Worm (Caenorhabditis elegans) whole organism, young adult: ENCODE results near the gene nspc-12.

Experiments
- B0035.1 ChIP-seq: sonication (generic microtip); optimal IDR thresholded peaks from 2 replicates; lab custom pipeline; 2016; ENCODE audit warnings: missing genetic modification characterization, mild to moderate bottlenecking, missing compliant biosample characterization, missing genotype, missing genetic modification reagents
- B0261.1 ChIP-seq: sonication (generic microtip); optimal IDR thresholded peaks from 2 replicates; lab custom pipeline; 2016; ENCODE audit warnings: mild to moderate bottlenecking, missing genetic modification characterization, moderate library complexity, missing compliant biosample characterization
- B0336.3 ChIP-seq: fragments of 200-800 bp; sonication (Bioruptor generic); IDR thresholded peaks from 2 replicates; pipeline ENCODE4 v1.3.6; 2022; ENCODE audit warnings: missing genetic modification characterization, missing compliant biosample characterization
- D2030.7 ChIP-seq: fragments of 200-800 bp; sonication (Bioruptor generic); IDR thresholded peaks from 2 replicates; pipeline ENCODE4 v1.3.6; 2022; ENCODE audit warnings: missing genetic modification reagents, missing genetic modification characterization, missing compliant biosample characterization
- F22D6.2 ChIP-seq: sonication (generic microtip); optimal IDR thresholded peaks from 2 replicates; lab custom pipeline; 2016; ENCODE audit warnings: mild to moderate bottlenecking, missing genetic modification characterization, missing compliant biosample characterization
- F33H1.4 ChIP-seq: fragments of 200-800 bp; sonication (Bioruptor generic); IDR thresholded peaks from 2 replicates; pipeline ENCODE4 v1.3.6; 2022; ENCODE audit warnings: missing genetic modification reagents, missing genetic modification characterization, missing compliant biosample characterization
- F37B4.10 ChIP-seq: fragments of 200-800 bp; sonication (Bioruptor generic); IDR thresholded peaks from 2 replicates; pipeline ENCODE4 v1.3.6; 2022; ENCODE audit warnings: missing genetic modification characterization, missing compliant biosample characterization
- F49E8.2 ChIP-seq: sonication (generic microtip); optimal IDR thresholded peaks from 3 replicates; lab custom pipeline; 2017; ENCODE audit warnings: missing genetic modification characterization, mild to moderate bottlenecking, missing compliant biosample characterization, antibody characterized with exemption, moderate library complexity; ENCODE audit not compliant: insufficient read depth
- F57A8.1 ChIP-seq: fragments of 200-800 bp; sonication (Bioruptor generic); optimal IDR thresholded peaks from 2 replicates; lab custom pipeline; 2018; ENCODE audit warnings: mild to moderate bottlenecking, missing genetic modification characterization, moderate library complexity, missing compliant biosample characterization
- K11D2.4 ChIP-seq: fragments of 200-800 bp; sonication (Bioruptor generic); IDR thresholded peaks from 2 replicates; pipeline ENCODE4 v1.3.6; 2022; ENCODE audit warnings: missing genetic modification reagents, missing genetic modification characterization, missing compliant biosample characterization
- T26A5.8 ChIP-seq: sonication (generic microtip); optimal IDR thresholded peaks from 2 replicates; lab custom pipeline; 2016; ENCODE audit warnings: missing genetic modification characterization, missing compliant biosample characterization
- Y79H2A.3 ChIP-seq: fragments of 200-800 bp; sonication (Bioruptor generic); conservative IDR thresholded peaks from 2 replicates; pipeline ENCODE4 v1.3.6; 2022; ENCODE audit warnings: missing genetic modification reagents, missing genetic modification characterization, missing compliant biosample characterization
- ama-1 ChIP-seq, 3 experiments: fragments of 150-350 bp in 1 of 3; sonication (generic microtip) in 2 of 3; optimal IDR thresholded peaks; 2 replicates each; lab custom pipeline; 2014 to 2018; ENCODE audit warnings: missing biosample characterization in 2 of 3, missing genetic modification characterization in 2 of 3, missing genetic modification reagents in 2 of 3
- aptf-2 ChIP-seq: fragments of 200-800 bp; sonication (Bioruptor generic); conservative IDR thresholded peaks from 2 replicates; pipeline ENCODE4 v1.3.6; 2022; ENCODE audit warnings: missing genetic modification reagents, missing genetic modification characterization, missing compliant biosample characterization
- athp-1 ChIP-seq: sonication (generic microtip); optimal IDR thresholded peaks from 2 replicates; lab custom pipeline; 2017; ENCODE audit warnings: mild to moderate bottlenecking, missing genetic modification characterization, missing compliant biosample characterization
- attf-3 ChIP-seq: fragments of 200-800 bp; sonication (Bioruptor generic); conservative IDR thresholded peaks from 2 replicates; pipeline ENCODE4 v1.3.6; 2022; ENCODE audit warnings: missing genetic modification reagents, missing genetic modification characterization, missing compliant biosample characterization
- attf-5 ChIP-seq: fragments of 200-800 bp; sonication (Bioruptor generic); optimal IDR thresholded peaks from 2 replicates; lab custom pipeline; 2018; ENCODE audit warnings: mild to moderate bottlenecking, missing genetic modification characterization, missing compliant biosample characterization
- bed-1 ChIP-seq: fragments of 200-800 bp; sonication (Bioruptor generic); IDR thresholded peaks from 2 replicates; pipeline ENCODE4 v1.3.6; 2022; ENCODE audit warnings: missing genetic modification reagents, missing genetic modification characterization, missing compliant biosample characterization
- cebp-2 ChIP-seq: fragments of 200-800 bp; sonication (Bioruptor generic); IDR thresholded peaks from 2 replicates; pipeline ENCODE4 v1.3.6; 2022; ENCODE audit warnings: missing genetic modification characterization, missing compliant biosample characterization
- ceh-100 ChIP-seq: fragments of 200-800 bp; sonication (Bioruptor generic); IDR thresholded peaks from 2 replicates; pipeline ENCODE4 v1.3.6; 2022; ENCODE audit warnings: missing genetic modification reagents, missing genetic modification characterization, missing compliant biosample characterization
- ceh-40 ChIP-seq: fragments of 200-800 bp; sonication (Bioruptor generic); IDR thresholded peaks from 2 replicates; pipeline ENCODE4 v1.3.6; 2022; ENCODE audit warnings: missing genetic modification characterization, missing compliant biosample characterization
- ceh-79 ChIP-seq: sonication (generic microtip); optimal IDR thresholded peaks from 2 replicates; lab custom pipeline; 2017; ENCODE audit warnings: mild to moderate bottlenecking, missing genetic modification characterization, missing compliant biosample characterization
- ceh-91 ChIP-seq: fragments of 200-800 bp; sonication (Bioruptor generic); IDR thresholded peaks from 2 replicates; pipeline ENCODE4 v1.3.6; 2022; ENCODE audit warnings: missing genetic modification reagents, missing genetic modification characterization, missing compliant biosample characterization
- chd-7 ChIP-seq: sonication (generic microtip); optimal IDR thresholded peaks from 2 replicates; lab custom pipeline; 2016; ENCODE audit warnings: mild to moderate bottlenecking, missing genetic modification characterization, moderate library complexity, missing compliant biosample characterization
- egrh-3 ChIP-seq: fragments of 200-800 bp; sonication (Bioruptor generic); IDR thresholded peaks from 2 replicates; pipeline ENCODE4 v1.3.6; 2022; ENCODE audit warnings: missing genetic modification reagents, missing genetic modification characterization, missing compliant biosample characterization
- ekl-4 ChIP-seq: fragments of 200-800 bp; sonication (Bioruptor generic); IDR thresholded peaks from 2 replicates; pipeline ENCODE4 v1.3.6; 2022; ENCODE audit warnings: missing genetic modification reagents, missing genetic modification characterization, missing compliant biosample characterization
- fkh-3 ChIP-seq: sonication (generic microtip); optimal IDR thresholded peaks from 2 replicates; lab custom pipeline; 2016; ENCODE audit warnings: mild to moderate bottlenecking, missing genetic modification characterization, missing compliant biosample characterization
- gei-17 ChIP-seq: fragments of 200-800 bp; sonication (Bioruptor generic); optimal IDR thresholded peaks from 2 replicates; lab custom pipeline; 2018; ENCODE audit warnings: mild to moderate bottlenecking, missing genetic modification characterization, missing compliant biosample characterization
- him-1 ChIP-seq: sonication (generic microtip); optimal IDR thresholded peaks from 2 replicates; lab custom pipeline; 2016; ENCODE audit warnings: missing genotype, missing genetic modification reagents, missing genetic modification characterization, missing compliant biosample characterization
- hmg-20 ChIP-seq: fragments of 200-800 bp; sonication (Bioruptor generic); IDR thresholded peaks from 2 replicates; pipeline ENCODE4 v1.3.6; 2022; ENCODE audit warnings: missing genetic modification reagents, missing genetic modification characterization, missing compliant biosample characterization
- hrde-1 ChIP-seq: sonication (generic microtip); optimal IDR thresholded peaks from 2 replicates; lab custom pipeline; 2016; ENCODE audit warnings: missing genetic modification characterization, mild to moderate bottlenecking, missing compliant biosample characterization, moderate library complexity, missing genotype, missing genetic modification reagents, borderline replicate concordance
- lag-1 ChIP-seq: fragments of 200-800 bp; sonication (Bioruptor generic); IDR thresholded peaks from 2 replicates; pipeline ENCODE4 v1.3.6; 2022; ENCODE audit warnings: missing genetic modification reagents, missing genetic modification characterization, missing compliant biosample characterization
- lin-35 ChIP-seq, 3 experiments: fragments of 150-350 bp in 2 of 3; sonication (generic microtip) in 1 of 3; optimal IDR thresholded peaks; 2 replicates each; lab custom pipeline; 2014 to 2018; ENCODE audit warnings: missing biosample characterization in 3 of 3, missing genetic modification characterization in 3 of 3, missing genetic modification reagents in 3 of 3
- madf-10 ChIP-seq: sonication (generic microtip); optimal IDR thresholded peaks from 2 replicates; lab custom pipeline; 2016; ENCODE audit warnings: mild to moderate bottlenecking, missing genetic modification characterization, missing compliant biosample characterization
- mxl-1 ChIP-seq: sonication (generic microtip); optimal IDR thresholded peaks from 2 replicates; lab custom pipeline; 2016; ENCODE audit warnings: missing genetic modification characterization, missing compliant biosample characterization
- nhr-120 ChIP-seq: fragments of 200-800 bp; sonication (Bioruptor generic); IDR thresholded peaks from 2 replicates; pipeline ENCODE4 v1.3.6; 2022; ENCODE audit warnings: missing genetic modification characterization, missing compliant biosample characterization
- nhr-179 ChIP-seq: sonication (generic microtip); optimal IDR thresholded peaks from 2 replicates; lab custom pipeline; 2016; ENCODE audit warnings: mild to moderate bottlenecking, missing genetic modification characterization, missing compliant biosample characterization
- nhr-80 ChIP-seq: sonication (generic microtip); optimal IDR thresholded peaks from 2 replicates; lab custom pipeline; 2016; ENCODE audit warnings: missing genetic modification characterization, missing compliant biosample characterization
- pbrm-1 ChIP-seq: fragments of 200-800 bp; sonication (Bioruptor generic); IDR thresholded peaks from 2 replicates; pipeline ENCODE4 v1.3.6; 2022; ENCODE audit warnings: missing genetic modification reagents, missing genetic modification characterization, missing compliant biosample characterization
- rpc-1 ChIP-seq, 2 experiments: fragments of 150-350 bp in 1 of 2; sonication (generic microtip) in 1 of 2; optimal IDR thresholded peaks; 2 replicates each; lab custom pipeline; 2014 to 2018; ENCODE audit warnings: missing biosample characterization in 1 of 2, missing genetic modification characterization in 1 of 2, missing genetic modification reagents in 1 of 2, missing genotype in 1 of 2
- snpc-4 ChIP-seq, 5 experiments: fragments of 150-350 bp in 1 of 5; sonication (generic microtip) in 4 of 5; optimal IDR thresholded peaks; 2 replicates each; lab custom pipeline; 2014 to 2018; ENCODE audit warnings: missing genetic modification characterization in 5 of 5, missing biosample characterization in 3 of 5, antibody characterized with exemption in 2 of 5, mild to moderate bottlenecking in 2 of 5, missing compliant biosample characterization in 2 of 5, missing genotype in 2 of 5, moderate library complexity in 2 of 5, missing genetic modification reagents in 1 of 5
- somi-1 ChIP-seq: fragments of 200-800 bp; sonication (Bioruptor generic); optimal IDR thresholded peaks from 2 replicates; lab custom pipeline; 2018; ENCODE audit warnings: mild to moderate bottlenecking, missing genetic modification characterization, missing compliant biosample characterization
- unc-130 ChIP-seq: sonication (generic microtip); optimal IDR thresholded peaks from 2 replicates; lab custom pipeline; 2016; ENCODE audit warnings: missing genetic modification reagents, missing genetic modification characterization, missing compliant biosample characterization
- unc-62 ChIP-seq: fragments of 150-350 bp; optimal IDR thresholded peaks from 2 replicates; lab custom pipeline; 2014; ENCODE audit warnings: missing biosample characterization, missing genetic modification reagents, missing genetic modification characterization
- ztf-18 ChIP-seq: sonication (generic microtip); optimal IDR thresholded peaks from 2 replicates; lab custom pipeline; 2016; ENCODE audit warnings: missing genotype, mild to moderate bottlenecking, missing genetic modification characterization, missing compliant biosample characterization
- ztf-3 ChIP-seq: fragments of 200-800 bp; sonication (Bioruptor generic); optimal IDR thresholded peaks from 2 replicates; lab custom pipeline; 2018; ENCODE audit warnings: mild to moderate bottlenecking, missing genetic modification characterization, missing compliant biosample characterization
- ztf-6 ChIP-seq: fragments of 200-800 bp; sonication (Bioruptor generic); IDR thresholded peaks from 2 replicates; pipeline ENCODE4 v1.3.6; 2022; ENCODE audit warnings: missing genetic modification reagents, missing genetic modification characterization, missing compliant biosample characterization

Gene nspc-12

DNA sequence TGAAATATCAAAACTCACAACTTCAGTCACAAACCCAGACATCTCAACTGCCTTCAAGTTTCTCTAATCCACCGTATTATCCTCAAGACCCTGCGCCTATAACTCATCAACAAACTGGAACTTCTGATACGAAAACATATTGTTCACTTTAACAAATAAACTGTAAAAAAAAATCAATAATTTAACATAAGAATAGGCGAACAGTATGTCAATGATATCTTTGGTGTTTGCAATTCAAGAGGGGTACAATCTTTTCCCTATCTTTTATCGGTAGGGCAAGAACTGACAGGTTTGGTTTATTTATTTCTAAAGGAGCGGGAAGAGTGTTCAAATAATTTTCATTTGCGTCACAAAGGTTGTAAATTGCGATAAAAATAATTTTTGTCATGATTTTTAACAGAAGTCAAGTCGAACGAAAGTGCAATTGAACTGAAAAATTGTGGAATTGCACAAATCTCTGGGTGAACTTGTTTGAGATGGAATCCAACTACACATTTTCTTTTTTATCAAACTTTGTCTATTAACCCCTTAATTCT lies 6.5 kb upstream of the nspc-12 start (continued):
- TF ChIP-seq chd-7 (tag; lab: Kevin White, UChicago) (peak; percentile 89), ama-1 (optimal IDR thresholded peaks at IDR 0.05; lab: Kevin White, UChicago) (no peak), ama-1 (GFP tag; optimal IDR thresholded peaks at IDR 0.05; lab: Kevin White, UChicago) (peak in 1 of 2 experiments; percentile 73), attf-5 (GFP tag; lab: Kevin White, UChicago) (peak; percentile 54), mxl-1 (no peak), F37B4.10 (no peak), D2030.7 (GFP tag; lab: Robert Waterston, UW) (no peak), ztf-3 (GFP tag; lab: Kevin White, UChicago) (peak; percentile 88), ztf-18 (tag; lab: Kevin White, UChicago) (peak; percentile 79), athp-1 (peak; percentile 46), nhr-179 (tag; lab: Kevin White, UChicago) (peak; percentile 81), lag-1 (GFP tag; lab: Robert Waterston, UW) (peak; percentile 84; the same call in 1 of the 2 replicates), K11D2.4 (GFP tag; lab: Robert Waterston, UW) (peak; percentile 98), B0261.1 (tag; lab: Kevin White, UChicago) (peak; percentile 62), rpc-1 (optimal IDR thresholded peaks at IDR 0.05; lab: Kevin White, UChicago) (peak; percentile 15), rpc-1 (tag; optimal IDR thresholded peaks at IDR 0.05; lab: Kevin White, UChicago) (no peak), T26A5.8 (tag; lab: Kevin White, UChicago) (no peak), nhr-80 (tag; lab: Kevin White, UChicago) (peak; percentile 96), him-1 (tag; lab: Kevin White, UChicago) (no peak), somi-1 (peak; percentile 97), B0336.3 (peak; percentile 99), madf-10 (peak; percentile 96), aptf-2 (GFP tag; lab: Robert Waterston, UW) (no peak), ceh-40 (GFP tag; lab: Robert Waterston, UW) (0 out of 2 replicates have a peak, but pooled peaks have one; percentile 28), fkh-3 (tag; lab: Kevin White, UChicago) (no peak), F57A8.1 (GFP tag; lab: Kevin White, UChicago) (peak; percentile 85), F49E8.2 (tag; lab: Kevin White, UChicago) (no peak), ceh-91 (no peak), unc-130 (peak; percentile 33), nhr-120 (no peak), snpc-4 (GFP tag; optimal IDR thresholded peaks at IDR 0.05; lab: Kevin White, UChicago) (peak; percentile 51), snpc-4 (tag; optimal IDR thresholded peaks at IDR 0.05; lab: Kevin White, UChicago) (peak; percentile 71 to 86 (median 82)), ceh-100 (GFP tag; lab: Robert Waterston, UW) (peak; percentile 74), cebp-2 (GFP tag; lab: Robert Waterston, UW) (peak; percentile 93; the same call in 1 of the 2 replicates), hmg-20 (GFP tag; lab: Robert Waterston, UW) (peak; percentile 91), pbrm-1 (peak; percentile 90), F22D6.2 (tag; lab: Kevin White, UChicago) (peak; percentile 94), ekl-4 (GFP tag; lab: Robert Waterston, UW) (peak; percentile 73), Y79H2A.3 (GFP tag; lab: Robert Waterston, UW) (no peak), ceh-79 (tag; lab: Kevin White, UChicago) (peak; percentile 86), ztf-6 (0 out of 2 replicates have a peak, but pooled peaks have one; percentile 62), bed-1 (GFP tag; lab: Robert Waterston, UW) (no peak), unc-62 (no peak), egrh-3 (0 out of 2 replicates have a peak, but pooled peaks have one; percentile 16), gei-17 (GFP tag; lab: Kevin White, UChicago) (peak; percentile 97), hrde-1 (tag; lab: Kevin White, UChicago) (peak; percentile 51), B0035.1 (tag; lab: Kevin White, UChicago) (peak; percentile 95), attf-3 (GFP tag; lab: Robert Waterston, UW) (0 out of 2 replicates have a peak, but pooled peaks have one; percentile 38), F33H1.4 (GFP tag; lab: Robert Waterston, UW) (no peak), lin-35 (GFP tag; optimal IDR thresholded peaks at IDR 0.05; lab: Kevin White, UChicago) (peak in 2 of 3 experiments; percentile 86 to 98)
